Worm (Caenorhabditis elegans) whole organism, L2 larva: ENCODE results near the gene fbxa-155.

Source experiments
- ZK546.5 ChIP-seq: sonication (generic microtip); optimal IDR thresholded peaks from 2 replicates; lab custom pipeline; 2017; ENCODE audit warnings: missing biosample characterization, missing genetic modification characterization
- ama-1 ChIP-seq: fragments of 150-350 bp; optimal IDR thresholded peaks from 2 replicates; lab custom pipeline; 2018; ENCODE audit warnings: inconsistent platforms
- lin-39 ChIP-seq: fragments of 150-350 bp; optimal IDR thresholded peaks from 2 replicates; lab custom pipeline; 2014; ENCODE audit warnings: missing biosample characterization, missing genetic modification reagents, missing genetic modification characterization
- lsy-2 ChIP-seq, 2 experiments: fragments of 150-350 bp in 1 of 2; sonication (generic microtip) in 1 of 2; optimal IDR thresholded peaks; 2 replicates each; lab custom pipeline; 2014 to 2017; ENCODE audit warnings: missing biosample characterization in 2 of 2, missing genetic modification characterization in 2 of 2
- nhr-77 ChIP-seq: fragments of 150-350 bp; optimal IDR thresholded peaks from 2 replicates; lab custom pipeline; 2014; ENCODE audit warnings: missing biosample characterization, missing genetic modification characterization
- skn-1 ChIP-seq: sonication (generic microtip); optimal IDR thresholded peaks from 2 replicates; lab custom pipeline; 2017; ENCODE audit warnings: missing biosample characterization, missing genetic modification characterization
- unc-39 ChIP-seq: fragments of 150-350 bp; optimal IDR thresholded peaks from 2 replicates; lab custom pipeline; 2014; ENCODE audit warnings: missing biosample characterization, missing genetic modification characterization

ce11 chrIII:9993535-9993934 lies 16.5 kb downstream of the fbxa-155 start, which contains the start of gene C05B5.4:
- no peak for TF ChIP-seq lsy-2 (tag; optimal IDR thresholded peaks at IDR 0.05; lab: Kevin White, UChicago)
- no peak for TF ChIP-seq skn-1 (tag; lab: Kevin White, UChicago)
- no peak for TF ChIP-seq lin-39 (tag; lab: Kevin White, UChicago)
- no peak for TF ChIP-seq ama-1 (lab: Kevin White, UChicago)
- no peak for TF ChIP-seq ZK546.5
- TF ChIP-seq nhr-77 (tag; lab: Kevin White, UChicago) = no peak
- no peak for TF ChIP-seq unc-39 (tag; lab: Kevin White, UChicago)
